Fruit fly (Drosophila melanogaster) whole organism, embryonic: ENCODE measurements around the gene CG5003.

Experiments used
- Abd-B ChIP-seq: fragments of 200-800 bp; sonication (Bioruptor generic); optimal IDR thresholded peaks from 2 replicates; lab custom pipeline; 2018; ENCODE audit warnings: missing biosample characterization, mild to moderate bottlenecking, missing genetic modification characterization, moderate library complexity
- CG6791 ChIP-seq: fragments of 200-800 bp; sonication (Bioruptor generic); IDR thresholded peaks from 3 replicates; pipeline ENCODE4 v1.3.6; 2022; ENCODE audit warnings: missing biosample characterization, missing genetic modification characterization; ENCODE audit not compliant: partially characterized antibody
- CG8388 ChIP-seq: fragments of 200-800 bp; sonication (Bioruptor generic); optimal IDR thresholded peaks from 2 replicates; lab custom pipeline; 2019; ENCODE audit warnings: missing biosample characterization, mild to moderate bottlenecking, missing genetic modification characterization, moderate library complexity
- CTCF ChIP-seq: fragments of 200-800 bp; sonication (Bioruptor generic); optimal IDR thresholded peaks from 2 replicates; lab custom pipeline; 2017; ENCODE audit warnings: missing biosample characterization, mild to moderate bottlenecking, missing genetic modification characterization, moderate library complexity
- chif ChIP-seq, 2 experiments: fragments of 200-800 bp; sonication (Bioruptor generic); optimal IDR thresholded peaks; 3 replicates each; lab custom pipeline; 2016; ENCODE audit warnings: missing biosample characterization in 2 of 2, missing genetic modification characterization in 2 of 2
- fru ChIP-seq: fragments of >200 bp; optimal IDR thresholded peaks from 2 replicates; lab custom pipeline; 2017
- nmo ChIP-seq: fragments of 200-800 bp; sonication (Bioruptor generic); optimal IDR thresholded peaks from 2 replicates; lab custom pipeline; 2018; ENCODE audit warnings: missing biosample characterization, mild to moderate bottlenecking, missing genetic modification characterization, moderate library complexity
- psq ChIP-seq: fragments of 200-800 bp; sonication (Bioruptor generic); optimal IDR thresholded peaks from 2 replicates; lab custom pipeline; 2017; ENCODE audit warnings: missing biosample characterization, missing genetic modification characterization

dm6 chr3R:27946555-27947204 lies 30.4 kb upstream of the CG5003 start:
- TF ChIP-seq nmo (GFP tag; lab: Kevin White, UChicago) (no peak), CG6791 (GFP tag; lab: Robert Waterston, UW) (no peak), fru (no peak), psq (GFP tag; lab: Kevin White, UChicago) (no peak), chif (GFP tag; optimal IDR thresholded peaks at IDR 0.05; lab: Kevin White, UChicago) (no peak), CTCF (GFP tag; lab: Kevin White, UChicago) (no peak), Abd-B (GFP tag; lab: Kevin White, UChicago) (no peak), CG8388 (GFP tag; lab: Kevin White, UChicago) (no peak)
